Fruit fly (Drosophila melanogaster) whole organism, adult: ENCODE data around the gene CSN6.

ENCODE experiments used
- CG33017 ChIP-seq: fragments of 200-800 bp; sonication (Bioruptor generic); optimal IDR thresholded peaks from 2 replicates; lab custom pipeline; 2018; ENCODE audit warnings: missing biosample characterization, mild to moderate bottlenecking, missing genetic modification characterization, moderate library complexity
- CG5204 ChIP-seq: fragments of 200-800 bp; sonication (Bioruptor generic); optimal IDR thresholded peaks from 2 replicates; lab custom pipeline; 2016; ENCODE audit warnings: missing biosample characterization, missing genetic modification characterization
- CG7045 ChIP-seq: fragments of 200-800 bp; sonication (Bioruptor generic); optimal IDR thresholded peaks from 2 replicates; lab custom pipeline; 2017; ENCODE audit warnings: missing biosample characterization, mild to moderate bottlenecking, missing genetic modification characterization
- Crg-1 ChIP-seq: fragments of 200-800 bp; sonication (Bioruptor generic); optimal IDR thresholded peaks from 2 replicates; lab custom pipeline; 2016; ENCODE audit warnings: missing biosample characterization, missing genetic modification characterization
- Hr96 ChIP-seq: fragments of 200-800 bp; sonication (Bioruptor generic); optimal IDR thresholded peaks from 2 replicates; lab custom pipeline; 2016; ENCODE audit warnings: missing biosample characterization, missing genetic modification characterization
- bab1 ChIP-seq: fragments of 200-800 bp; sonication (Bioruptor generic); optimal IDR thresholded peaks from 3 replicates; lab custom pipeline; 2019; ENCODE audit warnings: missing biosample characterization, mild to moderate bottlenecking, missing genetic modification characterization, moderate library complexity
- cic ChIP-seq: fragments of 200-800 bp; sonication (Bioruptor generic); optimal IDR thresholded peaks from 2 replicates; lab custom pipeline; 2017; ENCODE audit warnings: missing biosample characterization, mild to moderate bottlenecking, missing genetic modification characterization, moderate library complexity

- TF ChIP-seq cic (no peak), bab1 (GFP tag; lab: Kevin White, UChicago) (no peak), CG5204 (GFP tag; lab: Kevin White, UChicago) (no peak), Crg-1 (no peak), CG33017 (tag; lab: Kevin White, UChicago) (no peak), CG7045 (GFP tag; lab: Kevin White, UChicago) (no peak), Hr96 (no peak)
Measured at dm6 chr3R:22631156-22631555, 50.6 kb downstream of the CSN6 start.
